Fruit fly (Drosophila melanogaster) Kc167 (cell line): ENCODE results near the gene fliI.

Source experiments
- Myc ChIP-seq: fragments of >200 bp; optimal IDR thresholded peaks from 2 replicates; lab custom pipeline; 2017; ENCODE audit warnings: missing external identifiers
- Sin3A ChIP-seq: fragments of >200 bp; optimal IDR thresholded peaks from 2 replicates; lab custom pipeline; 2018; ENCODE audit warnings: missing external identifiers
- h ChIP-seq: fragments of >200 bp; optimal IDR thresholded peaks from 3 replicates; lab custom pipeline; 2018; ENCODE audit warnings: missing external identifiers
- insv ChIP-seq: fragments of >200 bp; optimal IDR thresholded peaks from 3 replicates; lab custom pipeline; 2018; ENCODE audit warnings: missing external identifiers
- psq ChIP-seq: fragments of >200 bp; optimal IDR thresholded peaks from 2 replicates; lab custom pipeline; 2017; ENCODE audit warnings: missing external identifiers
- ttk ChIP-seq: sonication (Bioruptor generic); optimal IDR thresholded peaks from 2 replicates; lab custom pipeline; 2017; ENCODE audit warnings: missing external identifiers

The fliI gene

DNA sequence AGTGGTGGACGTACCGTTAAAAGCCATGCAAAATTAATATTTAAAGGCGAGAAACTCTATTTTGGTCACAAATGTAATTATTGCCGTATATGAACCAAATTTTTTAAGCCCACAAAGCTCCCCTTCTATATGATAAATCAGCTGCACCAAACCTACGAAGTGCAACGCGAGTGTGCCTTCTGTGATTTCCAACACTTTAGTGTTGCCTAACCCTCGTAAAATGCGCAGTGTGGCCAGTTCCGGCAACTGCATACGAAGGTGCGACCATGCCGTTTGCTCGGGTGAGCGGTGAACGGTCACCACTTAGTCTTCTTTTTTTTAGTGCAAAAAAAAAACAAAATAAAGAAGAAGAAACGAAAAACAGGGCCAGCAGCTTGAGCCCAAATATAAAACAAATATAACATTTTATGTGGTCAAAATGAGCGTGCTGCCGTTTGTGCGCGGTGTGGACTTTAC is at the start of gene fliI, which contains the start of gene tty:
TSS of gene fliI (plus strand) at position 266 of the 456 bp plus-strand sequence.
TSS of gene tty (minus strand) at position 201 of the 456 bp plus-strand sequence.
- TF ChIP-seq psq (no peak), Myc (no peak), insv (no peak), ttk (no peak), h (lab: Kevin White, UChicago) (no peak), Sin3A (lab: Kevin White, UChicago) (no peak)

DNA sequence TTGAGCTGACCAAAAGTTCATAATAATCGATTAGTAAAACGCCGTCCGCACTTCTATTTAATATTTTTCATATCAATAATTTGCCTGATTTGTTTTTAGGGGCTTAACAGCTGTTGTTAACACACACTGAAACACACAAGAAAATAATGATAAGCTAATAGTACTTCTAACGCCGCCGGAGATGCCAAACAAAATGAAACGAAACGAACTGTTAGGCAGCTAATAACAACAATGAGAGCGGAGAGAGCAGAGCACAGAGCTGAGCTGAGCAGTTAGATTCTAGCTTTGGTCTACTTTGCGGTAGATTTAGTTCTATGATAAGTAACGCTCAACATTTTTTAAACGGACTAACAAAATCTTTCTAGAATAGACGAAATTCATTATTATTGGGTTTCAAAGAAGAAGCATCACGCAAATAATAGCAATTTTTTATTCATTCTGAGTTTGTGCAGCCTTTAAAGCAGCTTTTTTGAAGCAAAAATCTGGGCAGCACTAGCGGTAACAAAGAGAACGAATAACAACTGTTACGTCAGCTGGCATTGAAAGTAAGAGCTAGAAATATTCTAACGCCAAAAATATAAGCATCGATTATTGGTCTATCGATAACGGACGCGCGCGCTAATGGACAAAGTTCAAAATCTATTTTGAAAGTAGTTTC is 32.9 kb upstream of the fliI start, which contains the start of gene Abca3:
TSS of gene Abca3 (minus strand) at position 181 of the 658 bp plus-strand sequence.
- TF ChIP-seq psq: no peak

DNA sequence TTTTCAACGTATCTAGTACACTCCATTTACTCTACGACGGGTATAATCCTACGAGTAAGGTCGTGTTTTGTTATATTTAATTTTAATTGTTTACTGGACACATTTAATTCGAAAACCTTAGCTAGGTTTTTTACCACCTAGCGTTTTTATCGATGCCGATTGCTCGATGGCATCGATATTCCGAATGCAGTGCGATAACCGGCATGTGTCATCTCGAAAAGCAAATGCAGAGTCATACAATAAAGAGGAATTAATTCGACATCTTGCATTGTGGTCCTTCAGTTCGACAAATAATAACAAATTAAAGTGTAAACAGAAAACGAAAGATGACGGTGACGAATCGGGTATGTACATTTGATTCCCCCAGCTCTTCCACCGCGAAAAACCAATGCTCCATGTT is 23.7 kb upstream of the fliI start, which contains the start of gene Rpt6:
TSS of gene Rpt6 (plus strand) at position 201 of the 400 bp plus-strand sequence.
- TF ChIP-seq ttk: no peak
- TF ChIP-seq h (lab: Kevin White, UChicago): no peak
- TF ChIP-seq insv: no peak
- no peak for TF ChIP-seq psq
- TF ChIP-seq Myc: no peak
- TF ChIP-seq Sin3A (lab: Kevin White, UChicago): no peak

- TF ChIP-seq insv (no peak), h (lab: Kevin White, UChicago) (no peak)
Measured at dm6 chrX:21317422-21317821, 22.1 kb upstream of the fliI start, which contains the start of gene CG1801. Gene CG1801 (minus strand): TSS chrX:21317522.

- no peak for TF ChIP-seq Sin3A (lab: Kevin White, UChicago)
Measured at dm6 chrX:21319202-21319772, 20.3 kb upstream of the fliI start, which contains the start of the genes SLIRP1 and anox. Gene SLIRP1 (minus strand): TSS chrX:21319296. Gene anox (minus strand): TSS chrX:21319296.

DNA sequence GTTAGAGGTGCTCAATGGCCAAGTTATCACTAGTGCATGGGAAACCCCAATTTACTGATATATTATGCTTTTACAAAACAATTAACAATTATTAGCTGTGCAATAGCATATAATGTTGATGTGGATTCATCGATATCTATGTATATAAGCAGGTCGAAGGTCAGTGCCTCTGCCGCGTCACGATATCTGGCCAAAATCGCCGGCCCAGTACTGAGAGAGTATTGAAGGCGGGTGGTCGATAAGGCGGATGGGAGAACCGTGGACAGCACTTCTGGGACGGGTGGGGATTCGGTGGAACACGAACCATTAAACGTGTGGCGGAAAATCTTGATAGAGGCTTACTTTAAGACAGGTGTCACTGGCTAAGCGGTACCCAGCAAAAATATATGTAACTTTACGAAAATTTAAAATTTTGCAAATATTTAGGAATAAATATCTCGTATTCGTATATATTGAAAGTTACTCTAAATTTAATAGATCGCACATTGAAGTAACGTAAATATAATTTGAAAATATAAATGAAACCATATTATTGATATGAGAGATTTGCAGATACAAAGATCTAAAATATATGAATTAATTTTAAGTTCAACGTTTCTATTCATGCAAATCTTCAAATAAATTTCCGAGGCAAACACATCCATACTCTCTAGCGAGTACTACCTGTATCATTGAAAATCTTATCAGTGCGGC is 17.1 kb upstream of the fliI start:
- no peak for TF ChIP-seq insv
- no peak for TF ChIP-seq Myc
- no peak for TF ChIP-seq psq
- no peak for TF ChIP-seq Sin3A (lab: Kevin White, UChicago)
- TF ChIP-seq h (lab: Kevin White, UChicago): no peak
- no peak for TF ChIP-seq ttk

DNA sequence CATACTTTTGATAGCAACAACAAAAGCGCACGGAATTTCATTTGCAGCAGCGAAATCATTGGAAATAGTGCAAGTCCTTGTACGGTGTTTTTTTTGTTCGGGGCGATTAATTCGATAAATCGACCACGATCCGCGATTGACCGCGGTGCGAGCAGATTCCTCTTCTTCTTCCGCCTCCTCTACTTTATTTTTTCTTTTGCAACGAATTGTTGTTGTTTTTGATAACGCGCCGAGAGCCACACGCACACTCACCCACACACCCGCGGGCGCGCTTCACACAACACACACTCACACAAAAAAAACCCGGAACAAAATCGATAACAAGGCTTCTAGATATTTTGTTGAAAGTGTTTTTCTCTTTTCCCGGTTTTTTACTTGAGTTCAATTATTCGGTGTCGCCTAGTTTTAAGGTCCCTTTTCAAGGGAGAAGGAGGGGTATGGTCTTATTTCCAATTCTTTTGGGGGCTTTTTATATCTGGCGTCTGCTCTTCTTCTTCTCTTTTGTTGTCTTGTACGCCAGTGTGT is 16.3 kb upstream of the fliI start:
- TF ChIP-seq psq: no peak
- TF ChIP-seq insv: no peak

DNA sequence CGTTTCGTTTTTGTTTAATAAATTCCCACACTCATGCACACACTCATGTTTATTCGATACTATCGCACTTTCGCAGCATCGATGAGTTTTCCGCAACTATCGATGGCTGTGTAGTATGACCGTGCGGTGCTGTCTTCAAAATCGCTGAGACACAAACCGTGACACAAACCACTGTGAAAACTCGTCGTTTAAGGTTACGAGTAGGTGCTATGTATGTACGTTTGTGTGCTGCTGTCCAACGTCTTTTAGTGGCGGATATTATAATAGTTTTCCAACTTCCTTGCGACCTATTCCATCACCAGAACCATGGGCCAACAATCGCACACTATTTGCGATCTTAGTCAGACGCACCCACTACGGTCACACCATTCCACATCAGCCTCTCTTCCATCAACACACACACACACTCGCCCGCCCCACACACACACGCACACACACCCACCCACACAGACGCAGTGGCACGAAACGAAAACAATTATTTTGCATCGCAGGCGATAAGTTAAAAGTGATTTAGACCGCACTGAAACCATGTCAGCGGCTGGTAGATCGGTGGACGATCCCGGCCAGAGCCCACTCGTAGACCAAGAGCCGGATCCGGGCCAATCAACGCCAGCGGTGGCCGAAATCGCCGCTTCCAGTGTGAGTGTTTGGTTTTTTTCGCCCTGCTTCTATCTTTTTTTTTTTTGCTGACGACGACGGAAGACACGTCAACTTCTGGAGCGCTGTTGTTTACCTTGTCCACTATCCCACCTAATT is 15.4 kb upstream of the fliI start, which contains the start of the genes Dd and CG1486:
TSS of gene Dd (minus strand) at position 77 of the 756 bp plus-strand sequence.
TSS of gene CG1486 (plus strand) at position 114 of the 756 bp plus-strand sequence.
- TF ChIP-seq psq: no peak
- peak; percentile 13 for TF ChIP-seq Sin3A (lab: Kevin White, UChicago)

DNA sequence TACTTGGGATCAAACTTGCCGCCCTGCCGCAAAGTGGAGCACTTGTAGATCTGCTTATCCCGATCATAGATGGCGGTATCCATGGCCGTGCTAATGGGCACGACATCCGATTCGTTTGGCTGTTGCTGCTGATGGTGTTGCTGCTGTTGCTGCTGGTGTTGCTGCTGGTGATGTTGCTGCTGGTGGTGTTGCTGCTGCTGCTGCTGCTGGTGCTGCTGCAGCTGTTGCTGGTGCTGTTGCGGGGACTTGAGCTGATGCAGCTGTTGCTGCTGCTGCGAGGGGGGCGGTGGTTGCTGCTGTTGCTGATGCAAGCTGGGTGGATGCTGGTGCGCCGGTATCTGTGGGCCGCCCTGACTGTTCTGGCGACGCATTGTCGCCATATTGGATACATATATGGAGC is 6.4 kb upstream of the fliI start:
- TF ChIP-seq psq (no peak), h (lab: Kevin White, UChicago) (no peak), insv (no peak), ttk (no peak), Sin3A (lab: Kevin White, UChicago) (no peak), Myc (no peak)

DNA sequence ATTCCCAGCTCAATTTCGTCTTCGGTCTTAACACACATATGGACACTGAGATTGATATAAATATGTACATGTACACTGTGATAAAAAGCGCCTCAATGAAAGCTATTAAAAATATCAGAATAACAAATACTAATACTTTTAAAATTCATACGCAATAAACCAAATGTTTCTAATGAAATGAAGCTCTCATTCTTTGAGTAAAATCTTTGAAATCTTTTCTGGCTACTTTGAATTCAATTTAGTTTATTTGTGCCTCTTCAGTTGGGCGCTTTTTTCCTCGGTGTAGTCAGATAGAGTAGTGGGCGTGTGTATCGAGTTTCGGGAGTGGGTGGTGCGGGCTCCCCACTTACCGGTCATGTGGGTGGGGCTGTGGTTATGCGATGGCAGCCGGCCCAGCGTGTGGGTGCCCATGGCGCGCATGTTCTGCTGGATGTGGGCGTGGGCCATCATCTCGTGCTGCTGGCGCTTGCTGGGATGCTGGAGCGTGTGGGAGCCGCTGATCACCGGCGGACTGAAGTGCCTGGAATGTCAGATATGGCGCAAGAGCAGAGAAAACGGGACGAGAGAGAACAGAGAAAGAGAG is 4.9 kb upstream of the fliI start:
- TF ChIP-seq psq (no peak), insv (no peak), h (lab: Kevin White, UChicago) (no peak), Sin3A (lab: Kevin White, UChicago) (no peak), ttk (no peak), Myc (no peak)

DNA sequence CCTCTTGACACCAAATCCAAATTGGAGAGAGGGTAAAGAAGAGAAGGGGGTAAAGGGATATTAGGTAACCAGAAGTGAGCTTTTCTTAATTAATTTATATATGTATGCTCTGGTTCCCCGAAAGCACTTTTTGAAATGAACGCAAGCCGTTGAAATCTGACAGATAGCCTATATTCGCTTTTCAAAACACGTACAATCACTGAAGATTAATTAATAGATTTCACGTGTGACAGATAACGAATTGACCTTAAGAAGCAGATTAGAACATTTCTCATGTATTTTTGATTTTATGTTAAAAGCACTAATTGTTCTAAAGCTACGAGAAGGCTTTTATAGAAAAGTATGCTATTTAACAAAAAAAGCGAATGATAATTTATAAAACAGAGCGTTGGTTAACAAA is 2.5 kb upstream of the fliI start:
- no peak for TF ChIP-seq Sin3A (lab: Kevin White, UChicago)
- TF ChIP-seq h (lab: Kevin White, UChicago): no peak
- no peak for TF ChIP-seq psq
- no peak for TF ChIP-seq Myc
- no peak for TF ChIP-seq insv
- no peak for TF ChIP-seq ttk

DNA sequence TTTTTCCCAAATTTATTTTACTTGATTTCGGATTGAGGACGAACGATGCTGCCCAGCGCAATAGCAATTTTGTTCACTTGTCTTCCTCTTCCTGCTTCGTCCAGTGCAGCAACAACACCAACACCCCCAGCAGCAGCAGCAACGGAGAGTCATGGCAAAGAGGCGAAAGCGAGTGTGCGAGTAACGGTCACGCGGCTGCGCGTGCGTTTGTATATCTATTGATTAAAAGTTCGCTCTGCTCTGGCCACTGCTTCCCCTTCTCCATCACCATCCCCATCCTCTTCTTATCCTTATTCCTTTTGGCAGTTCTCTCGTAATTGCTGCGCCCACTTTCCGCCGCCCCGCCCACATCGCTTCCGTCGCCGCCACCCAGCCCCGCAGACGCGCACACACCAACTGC is 1.4 kb upstream of the fliI start:
- TF ChIP-seq Sin3A (lab: Kevin White, UChicago): no peak
- no peak for TF ChIP-seq insv
- no peak for TF ChIP-seq ttk
- TF ChIP-seq psq: no peak
- no peak for TF ChIP-seq h (lab: Kevin White, UChicago)
- TF ChIP-seq Myc: no peak
